Worm (Caenorhabditis elegans) whole organism, young adult: ENCODE results near the gene W10G11.3.

Source experiments
- F49E8.2 ChIP-seq: sonication (generic microtip); optimal IDR thresholded peaks from 3 replicates; lab custom pipeline; 2017; ENCODE audit warnings: missing genetic modification characterization, mild to moderate bottlenecking, missing compliant biosample characterization, antibody characterized with exemption, moderate library complexity; ENCODE audit not compliant: insufficient read depth
- Y79H2A.3 ChIP-seq: fragments of 200-800 bp; sonication (Bioruptor generic); conservative IDR thresholded peaks from 2 replicates; pipeline ENCODE4 v1.3.6; 2022; ENCODE audit warnings: missing genetic modification reagents, missing genetic modification characterization, missing compliant biosample characterization
- ama-1 ChIP-seq, 3 experiments: fragments of 150-350 bp in 1 of 3; sonication (generic microtip) in 2 of 3; optimal IDR thresholded peaks; 2 replicates each; lab custom pipeline; 2014 to 2018; ENCODE audit warnings: missing biosample characterization in 2 of 3, missing genetic modification characterization in 2 of 3, missing genetic modification reagents in 2 of 3
- cebp-2 ChIP-seq: fragments of 200-800 bp; sonication (Bioruptor generic); IDR thresholded peaks from 2 replicates; pipeline ENCODE4 v1.3.6; 2022; ENCODE audit warnings: missing genetic modification characterization, missing compliant biosample characterization
- gei-17 ChIP-seq: fragments of 200-800 bp; sonication (Bioruptor generic); optimal IDR thresholded peaks from 2 replicates; lab custom pipeline; 2018; ENCODE audit warnings: mild to moderate bottlenecking, missing genetic modification characterization, missing compliant biosample characterization
- lin-26 ChIP-seq: fragments of 200-800 bp; sonication (Bioruptor generic); IDR thresholded peaks from 2 replicates; pipeline ENCODE4 v1.3.6; 2022; ENCODE audit warnings: missing genetic modification reagents, missing genetic modification characterization, missing compliant biosample characterization
- nhr-80 ChIP-seq: sonication (generic microtip); optimal IDR thresholded peaks from 2 replicates; lab custom pipeline; 2016; ENCODE audit warnings: missing genetic modification characterization, missing compliant biosample characterization
- pha-4 ChIP-seq: fragments of 150-350 bp; sonication (generic microtip); optimal IDR thresholded peaks from 2 replicates; lab custom pipeline; 2014; ENCODE audit warnings: missing biosample characterization, missing genetic modification reagents, missing genetic modification characterization
- rec-8 ChIP-seq, 2 experiments: sonication (generic microtip); optimal IDR thresholded peaks; 2 replicates each; lab custom pipeline; 2016; ENCODE audit warnings: mild to moderate bottlenecking in 2 of 2, missing genetic modification characterization in 2 of 2, missing genetic modification reagents in 2 of 2, missing genotype in 2 of 2, missing biosample characterization in 1 of 2, missing compliant biosample characterization in 1 of 2, moderate library complexity in 1 of 2
- snpc-4 ChIP-seq, 5 experiments: fragments of 150-350 bp in 1 of 5; sonication (generic microtip) in 4 of 5; optimal IDR thresholded peaks; 2 replicates each; lab custom pipeline; 2014 to 2018; ENCODE audit warnings: missing genetic modification characterization in 5 of 5, missing biosample characterization in 3 of 5, antibody characterized with exemption in 2 of 5, mild to moderate bottlenecking in 2 of 5, missing compliant biosample characterization in 2 of 5, missing genotype in 2 of 5, moderate library complexity in 2 of 5, missing genetic modification reagents in 1 of 5
- tbx-9 ChIP-seq: sonication (generic microtip); optimal IDR thresholded peaks from 2 replicates; lab custom pipeline; 2016; ENCODE audit warnings: borderline replicate concordance, missing genetic modification characterization, inconsistent platforms, missing compliant biosample characterization

DNA sequence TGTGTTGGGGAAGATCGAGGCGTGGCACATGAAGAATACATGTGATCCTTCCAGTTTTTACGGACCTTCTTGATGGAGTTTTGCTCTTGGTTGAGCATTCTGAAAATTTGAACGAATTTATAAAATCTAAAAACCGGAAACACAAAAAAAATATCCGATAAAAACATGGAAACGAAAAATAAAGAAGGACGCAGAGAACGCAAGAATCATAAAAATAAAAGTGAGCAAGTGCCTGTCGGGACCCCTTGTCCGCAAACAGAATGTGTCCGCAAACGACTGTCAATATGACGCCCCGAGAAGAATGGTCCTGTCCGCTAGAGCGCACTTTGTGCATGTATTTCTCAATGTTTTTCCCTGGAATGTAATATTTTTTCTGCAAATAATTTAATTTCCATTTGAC lies 47.4 kb upstream of the W10G11.3 start, which contains the start of gene Y49F6A.5:
- TF ChIP-seq ama-1 (optimal IDR thresholded peaks at IDR 0.05; lab: Kevin White, UChicago) (no peak), ama-1 (GFP tag; optimal IDR thresholded peaks at IDR 0.05; lab: Kevin White, UChicago) (no peak), cebp-2 (GFP tag; lab: Robert Waterston, UW) (no peak), nhr-80 (tag; lab: Kevin White, UChicago) (no peak), pha-4 (no peak), gei-17 (GFP tag; lab: Kevin White, UChicago) (no peak), snpc-4 (GFP tag; optimal IDR thresholded peaks at IDR 0.05; lab: Kevin White, UChicago) (no peak), snpc-4 (tag; optimal IDR thresholded peaks at IDR 0.05; lab: Kevin White, UChicago) (no peak), F49E8.2 (no peak), rec-8 (tag; optimal IDR thresholded peaks at IDR 0.05; lab: Kevin White, UChicago) (no peak), tbx-9 (tag; lab: Kevin White, UChicago) (no peak), lin-26 (GFP tag; lab: Robert Waterston, UW) (no peak), Y79H2A.3 (GFP tag; lab: Robert Waterston, UW) (no peak)
